Worm (Caenorhabditis elegans) whole organism, late embryonic: ENCODE measurements around the gene C44B7.5.

Experiments used
- C08G9.2 ChIP-seq: sonication (generic microtip); optimal IDR thresholded peaks from 2 replicates; lab custom pipeline; 2016; ENCODE audit warnings: mild to moderate bottlenecking, missing genetic modification characterization, moderate library complexity, missing compliant biosample characterization
- C38D4.7 ChIP-seq: fragments of 200-800 bp; sonication (Bioruptor generic); optimal IDR thresholded peaks from 2 replicates; lab custom pipeline; 2018; ENCODE audit warnings: mild to moderate bottlenecking, missing genetic modification characterization, moderate library complexity, missing compliant biosample characterization
- F13H6.1 ChIP-seq: sonication (generic microtip); optimal IDR thresholded peaks from 2 replicates; lab custom pipeline; 2016; ENCODE audit warnings: missing genetic modification characterization, missing compliant biosample characterization
- K09A11.1 ChIP-seq: sonication (generic microtip); optimal IDR thresholded peaks from 2 replicates; lab custom pipeline; 2017; ENCODE audit warnings: antibody characterized with exemption, mild to moderate bottlenecking, missing genetic modification characterization, missing compliant biosample characterization; ENCODE audit not compliant: insufficient read depth
- Y22D7AL.16 ChIP-seq: sonication (generic microtip); optimal IDR thresholded peaks from 2 replicates; lab custom pipeline; 2016; ENCODE audit warnings: missing genetic modification characterization, missing compliant biosample characterization
- ama-1 ChIP-seq: fragments of 150-350 bp; optimal IDR thresholded peaks from 2 replicates; lab custom pipeline; 2014
- ceh-18 ChIP-seq: sonication (generic microtip); optimal IDR thresholded peaks from 2 replicates; lab custom pipeline; 2016; ENCODE audit warnings: missing genetic modification characterization, missing compliant biosample characterization
- ceh-22 ChIP-seq: sonication (generic microtip); optimal IDR thresholded peaks from 2 replicates; lab custom pipeline; 2017; ENCODE audit warnings: missing biosample characterization, missing genetic modification characterization
- ceh-30 ChIP-seq: fragments of 150-350 bp; optimal IDR thresholded peaks from 2 replicates; lab custom pipeline; 2014; ENCODE audit warnings: missing biosample characterization, missing genetic modification characterization
- ceh-31 ChIP-seq: sonication (generic microtip); optimal IDR thresholded peaks from 2 replicates; lab custom pipeline; 2016; ENCODE audit warnings: missing genetic modification characterization, missing compliant biosample characterization
- ceh-48 ChIP-seq: sonication (generic microtip); optimal IDR thresholded peaks from 2 replicates; lab custom pipeline; 2016; ENCODE audit warnings: missing genetic modification characterization, inconsistent platforms, missing compliant biosample characterization
- ceh-9 ChIP-seq: sonication (generic microtip); optimal IDR thresholded peaks from 2 replicates; lab custom pipeline; 2016; ENCODE audit warnings: mild to moderate bottlenecking, missing genetic modification characterization, inconsistent platforms, missing compliant biosample characterization
- che-1 ChIP-seq: sonication (generic microtip); optimal IDR thresholded peaks from 2 replicates; lab custom pipeline; 2016; ENCODE audit warnings: mild to moderate bottlenecking, missing genetic modification characterization, missing compliant biosample characterization
- elt-2 ChIP-seq: sonication (generic microtip); optimal IDR thresholded peaks from 2 replicates; lab custom pipeline; 2016; ENCODE audit warnings: missing genetic modification reagents, missing genetic modification characterization, missing compliant biosample characterization
- elt-4 ChIP-seq: sonication (generic microtip); optimal IDR thresholded peaks from 2 replicates; lab custom pipeline; 2016; ENCODE audit warnings: missing genetic modification characterization, missing compliant biosample characterization
- eyg-1 ChIP-seq: sonication (generic microtip); optimal IDR thresholded peaks from 2 replicates; lab custom pipeline; 2016; ENCODE audit warnings: missing genotype, missing genetic modification characterization, missing compliant biosample characterization
- fax-1 ChIP-seq: sonication (generic microtip); optimal IDR thresholded peaks from 2 replicates; lab custom pipeline; 2016; ENCODE audit warnings: missing genotype, missing genetic modification characterization, missing compliant biosample characterization
- fkh-10 ChIP-seq: fragments of 150-350 bp; optimal IDR thresholded peaks from 2 replicates; lab custom pipeline; 2014; ENCODE audit warnings: missing biosample characterization, missing genetic modification reagents, missing genetic modification characterization
- fkh-6 ChIP-seq: sonication (generic microtip); optimal IDR thresholded peaks from 2 replicates; lab custom pipeline; 2016; ENCODE audit warnings: missing genetic modification characterization, missing compliant biosample characterization
- gmeb-2 ChIP-seq: sonication (generic microtip); optimal IDR thresholded peaks from 2 replicates; lab custom pipeline; 2016; ENCODE audit warnings: missing genetic modification characterization, inconsistent platforms, missing compliant biosample characterization
- hlh-13 ChIP-seq: fragments of 200-800 bp; sonication (Bioruptor generic); optimal IDR thresholded peaks from 2 replicates; lab custom pipeline; 2018; ENCODE audit warnings: mild to moderate bottlenecking, missing genetic modification characterization, missing compliant biosample characterization
- hlh-15 ChIP-seq: sonication (generic microtip); optimal IDR thresholded peaks from 2 replicates; lab custom pipeline; 2016; ENCODE audit warnings: missing genetic modification characterization, missing compliant biosample characterization
- hlh-30 ChIP-seq: sonication (generic microtip); optimal IDR thresholded peaks from 2 replicates; lab custom pipeline; 2017; ENCODE audit warnings: antibody characterized with exemption, missing genetic modification characterization, missing compliant biosample characterization; ENCODE audit not compliant: insufficient read depth
- hlh-8 ChIP-seq: sonication (generic microtip); optimal IDR thresholded peaks from 2 replicates; lab custom pipeline; 2016; ENCODE audit warnings: missing genotype, missing genetic modification characterization, missing compliant biosample characterization
- lim-6 ChIP-seq: sonication (generic microtip); optimal IDR thresholded peaks from 2 replicates; lab custom pipeline; 2016; ENCODE audit warnings: missing genetic modification characterization, missing compliant biosample characterization
- lin-11 ChIP-seq: fragments of 200-800 bp; sonication (Bioruptor generic); optimal IDR thresholded peaks from 2 replicates; lab custom pipeline; 2018; ENCODE audit warnings: mild to moderate bottlenecking, missing genetic modification characterization, missing compliant biosample characterization
- madf-2 ChIP-seq: sonication (generic microtip); optimal IDR thresholded peaks from 2 replicates; lab custom pipeline; 2017; ENCODE audit warnings: missing genetic modification characterization, missing compliant biosample characterization
- nfya-1 ChIP-seq: sonication (generic microtip); optimal IDR thresholded peaks from 2 replicates; lab custom pipeline; 2017; ENCODE audit warnings: missing genetic modification characterization, mild to moderate bottlenecking, missing compliant biosample characterization, antibody characterized with exemption, moderate library complexity
- nhr-11 ChIP-seq: fragments of 150-350 bp; optimal IDR thresholded peaks from 2 replicates; lab custom pipeline; 2014; ENCODE audit warnings: missing biosample characterization, missing genetic modification characterization
- nhr-232 ChIP-seq: sonication (generic microtip); optimal IDR thresholded peaks from 2 replicates; lab custom pipeline; 2016; ENCODE audit warnings: missing genetic modification characterization, missing compliant biosample characterization
- npax-4 ChIP-seq: sonication (generic microtip); optimal IDR thresholded peaks from 2 replicates; lab custom pipeline; 2016; ENCODE audit warnings: missing genetic modification characterization, missing compliant biosample characterization
- odd-2 ChIP-seq: sonication (generic microtip); optimal IDR thresholded peaks from 2 replicates; lab custom pipeline; 2017; ENCODE audit warnings: antibody characterized with exemption, mild to moderate bottlenecking, missing genetic modification characterization, missing compliant biosample characterization
- pag-3 ChIP-seq: sonication (generic microtip); optimal IDR thresholded peaks from 2 replicates; lab custom pipeline; 2016; ENCODE audit warnings: missing compliant biosample characterization, missing genetic modification characterization, borderline replicate concordance
- pat-9 ChIP-seq: fragments of 200-800 bp; sonication (Bioruptor generic); optimal IDR thresholded peaks from 2 replicates; lab custom pipeline; 2018; ENCODE audit warnings: mild to moderate bottlenecking, missing genetic modification characterization, moderate library complexity, missing compliant biosample characterization
- pax-1 ChIP-seq: fragments of 150-350 bp; optimal IDR thresholded peaks from 2 replicates; lab custom pipeline; 2014; ENCODE audit warnings: missing biosample characterization, missing genetic modification characterization
- pha-4 ChIP-seq: fragments of 150-350 bp; optimal IDR thresholded peaks from 2 replicates; lab custom pipeline; 2018; ENCODE audit warnings: missing biosample characterization, missing genetic modification reagents, missing genetic modification characterization
- pros-1 ChIP-seq: fragments of 150-350 bp; optimal IDR thresholded peaks from 2 replicates; lab custom pipeline; 2014; ENCODE audit warnings: missing biosample characterization, missing genetic modification reagents, missing genetic modification characterization
- ref-2 ChIP-seq: sonication (generic microtip); optimal IDR thresholded peaks from 2 replicates; lab custom pipeline; 2016; ENCODE audit warnings: missing genetic modification characterization, missing compliant biosample characterization
- rnt-1 ChIP-seq: sonication (generic microtip); optimal IDR thresholded peaks from 2 replicates; lab custom pipeline; 2016; ENCODE audit warnings: missing genetic modification characterization, missing compliant biosample characterization
- sdc-2 ChIP-seq: sonication (generic microtip); optimal IDR thresholded peaks from 2 replicates; lab custom pipeline; 2016; ENCODE audit warnings: missing genotype, missing genetic modification characterization, missing compliant biosample characterization
- sox-2 ChIP-seq: fragments of 200-800 bp; sonication (Bioruptor generic); IDR thresholded peaks from 2 replicates; pipeline ENCODE4 v1.3.6; 2022; ENCODE audit warnings: missing genetic modification reagents, missing genetic modification characterization, missing compliant biosample characterization
- sox-4 ChIP-seq: sonication (generic microtip); optimal IDR thresholded peaks from 2 replicates; lab custom pipeline; 2017; ENCODE audit warnings: mild to moderate bottlenecking, missing genetic modification characterization, inconsistent platforms, missing compliant biosample characterization
- tbx-2 ChIP-seq: sonication (generic microtip); optimal IDR thresholded peaks from 2 replicates; lab custom pipeline; 2016; ENCODE audit warnings: missing genetic modification characterization, missing compliant biosample characterization
- ttx-3 ChIP-seq: sonication (generic microtip); optimal IDR thresholded peaks from 2 replicates; lab custom pipeline; 2016; ENCODE audit warnings: missing genetic modification reagents, missing genetic modification characterization, missing compliant biosample characterization
- unc-3 ChIP-seq, 2 experiments: fragments of 200-800 bp in 1 of 2; sonication (Bioruptor generic) in 1 of 2; sonication (generic microtip) in 1 of 2; conservative IDR thresholded peaks in 1 of 2; optimal IDR thresholded peaks in 1 of 2; 2 replicates each; pipeline versions ENCODE4 v1.3.6 to Lab custom; 2016 to 2022; ENCODE audit warnings: missing compliant biosample characterization in 2 of 2, missing genetic modification characterization in 2 of 2, missing genetic modification reagents in 1 of 2
- unc-55 ChIP-seq: sonication (generic microtip); optimal IDR thresholded peaks from 2 replicates; lab custom pipeline; 2017; ENCODE audit warnings: missing biosample characterization, missing genetic modification reagents, missing genetic modification characterization
- unc-86 ChIP-seq: sonication (generic microtip); optimal IDR thresholded peaks from 2 replicates; lab custom pipeline; 2016; ENCODE audit warnings: missing genetic modification characterization, missing compliant biosample characterization
- zip-5 ChIP-seq: sonication (generic microtip); optimal IDR thresholded peaks from 2 replicates; lab custom pipeline; 2016; ENCODE audit warnings: missing genetic modification characterization, missing compliant biosample characterization
- ztf-16 ChIP-seq: sonication (generic microtip); optimal IDR thresholded peaks from 2 replicates; lab custom pipeline; 2017; ENCODE audit warnings: missing genetic modification characterization, missing compliant biosample characterization

The C44B7.5 gene

DNA sequence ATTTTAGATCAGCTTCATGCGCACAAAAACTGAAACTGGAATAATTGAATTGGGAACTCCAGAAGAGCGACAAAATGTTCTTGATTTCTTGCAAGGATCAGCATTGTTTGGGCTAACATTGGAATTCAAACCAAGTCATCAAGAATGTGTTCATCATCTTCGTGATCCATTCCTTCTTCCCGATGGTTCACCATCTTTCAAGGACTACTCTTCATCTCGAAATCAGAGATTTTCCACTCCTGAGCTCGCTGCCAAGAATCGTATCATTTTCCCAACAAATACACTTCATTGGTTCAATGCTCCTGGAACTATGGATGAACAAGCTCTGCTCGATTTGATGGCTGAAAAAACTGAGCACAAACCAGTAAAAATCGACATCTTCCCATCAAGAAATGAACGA lies 28.3 kb upstream of the C44B7.5 start:
- TF ChIP-seq ceh-31 (tag; lab: Kevin White, UChicago) (no peak), nhr-11 (no peak), Y22D7AL.16 (tag; lab: Kevin White, UChicago) (no peak), ztf-16 (tag; lab: Kevin White, UChicago) (no peak), ref-2 (no peak), che-1 (tag; lab: Kevin White, UChicago) (no peak), K09A11.1 (tag; lab: Kevin White, UChicago) (no peak), ttx-3 (no peak), hlh-13 (GFP tag; lab: Kevin White, UChicago) (no peak), zip-5 (tag; lab: Kevin White, UChicago) (no peak), npax-4 (tag; lab: Kevin White, UChicago) (no peak), gmeb-2 (no peak), tbx-2 (tag; lab: Kevin White, UChicago) (no peak), pax-1 (tag; lab: Kevin White, UChicago) (no peak), C38D4.7 (GFP tag; lab: Kevin White, UChicago) (no peak), ama-1 (lab: Kevin White, UChicago) (no peak), sox-2 (GFP tag; lab: Robert Waterston, UW) (no peak), odd-2 (tag; lab: Kevin White, UChicago) (no peak), F13H6.1 (no peak)

DNA sequence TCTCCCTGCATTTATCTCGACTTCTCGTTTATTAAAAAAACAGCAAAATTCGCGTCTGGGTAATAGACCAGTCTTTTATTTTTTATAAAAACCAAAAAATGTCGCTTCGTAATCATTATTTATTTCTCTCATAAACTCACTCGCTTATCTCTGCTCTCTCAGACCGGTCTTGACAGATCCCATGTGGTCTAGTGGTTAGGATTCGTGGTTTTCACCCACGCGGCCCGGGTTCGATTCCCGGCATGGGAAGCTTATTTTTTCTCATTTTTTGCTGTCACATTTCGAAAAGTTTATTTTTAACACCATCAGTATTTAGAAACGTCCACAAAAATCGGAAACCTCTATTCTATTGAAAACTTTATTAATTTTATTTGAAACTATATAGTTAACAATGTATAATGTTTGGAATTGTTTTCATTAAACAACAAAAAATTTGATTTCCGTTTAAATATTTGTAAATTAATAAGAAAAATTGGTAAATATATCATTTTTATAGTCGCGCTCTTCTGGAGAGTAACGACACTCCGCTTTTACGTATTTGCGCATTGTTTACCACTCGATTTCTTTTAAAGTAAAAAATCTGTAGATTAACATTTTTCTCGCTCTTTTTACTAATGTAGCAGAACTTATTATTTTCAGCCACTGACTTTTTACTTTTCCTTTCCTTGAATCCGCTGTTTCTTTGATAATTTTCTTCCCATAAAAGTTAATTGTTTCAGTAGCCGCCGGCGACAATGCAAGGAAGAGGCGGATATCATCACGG lies 25.8 kb upstream of the C44B7.5 start, which contains the start of gene hrpl-1:
TSS of gene hrpl-1 (plus strand) at position 713 of the 763 bp plus-strand sequence.
- TF ChIP-seq pax-1 (tag; lab: Kevin White, UChicago) = no peak
- TF ChIP-seq elt-2 (tag; lab: Kevin White, UChicago) = peak; percentile 9
- no peak for TF ChIP-seq unc-55 (GFP tag; lab: Kevin White, UChicago)
- TF ChIP-seq nfya-1 = no peak
- TF ChIP-seq unc-86 (tag; lab: Kevin White, UChicago) = no peak
- TF ChIP-seq elt-4 (tag; lab: Kevin White, UChicago) = no peak
- no peak for TF ChIP-seq fkh-6 (tag; lab: Kevin White, UChicago)
- TF ChIP-seq lin-11 (tag; lab: Kevin White, UChicago) = peak; percentile 1
- no peak for TF ChIP-seq F13H6.1
- no peak for TF ChIP-seq lim-6 (tag; lab: Kevin White, UChicago)
- TF ChIP-seq madf-2 (tag; lab: Kevin White, UChicago) = no peak
- no peak for TF ChIP-seq unc-3 (GFP tag; conservative IDR thresholded peaks at IDR 0.05; lab: Robert Waterston, UW)
- TF ChIP-seq unc-3 (tag; optimal IDR thresholded peaks at IDR 0.05; lab: Kevin White, UChicago) = no peak
- TF ChIP-seq fkh-10 (GFP tag; lab: Kevin White, UChicago) = no peak
- peak; percentile 45 for TF ChIP-seq sox-4 (tag; lab: Kevin White, UChicago)
- no peak for TF ChIP-seq pat-9
- TF ChIP-seq ceh-48 (tag; lab: Kevin White, UChicago) = no peak
- TF ChIP-seq ceh-9 (tag; lab: Kevin White, UChicago) = no peak
- no peak for TF ChIP-seq ceh-22 (tag; lab: Kevin White, UChicago)
- no peak for TF ChIP-seq odd-2 (tag; lab: Kevin White, UChicago)
- no peak for TF ChIP-seq ceh-18 (tag; lab: Kevin White, UChicago)
- TF ChIP-seq tbx-2 (tag; lab: Kevin White, UChicago) = peak; percentile 46
- TF ChIP-seq ceh-30 (tag; lab: Kevin White, UChicago) = no peak
- no peak for TF ChIP-seq pag-3 (tag; lab: Kevin White, UChicago)
- peak; percentile 30 for TF ChIP-seq nhr-232 (tag; lab: Kevin White, UChicago)
- TF ChIP-seq pros-1 = no peak
- peak; percentile 3 for TF ChIP-seq ztf-16 (tag; lab: Kevin White, UChicago)
- TF ChIP-seq fax-1 (tag; lab: Kevin White, UChicago) = peak; percentile 28
- no peak for TF ChIP-seq sdc-2
- TF ChIP-seq rnt-1 (tag; lab: Kevin White, UChicago) = no peak
- peak; percentile 22 for TF ChIP-seq hlh-15 (tag; lab: Kevin White, UChicago)
- no peak; the same call in 1 of the 2 replicates for TF ChIP-seq sox-2 (GFP tag; lab: Robert Waterston, UW)
- peak; percentile 19 for TF ChIP-seq C08G9.2 (tag; lab: Kevin White, UChicago)
- no peak for TF ChIP-seq pha-4 (tag; lab: Kevin White, UChicago)
- TF ChIP-seq C38D4.7 (GFP tag; lab: Kevin White, UChicago) = no peak
- TF ChIP-seq hlh-8 (tag; lab: Kevin White, UChicago) = no peak
- TF ChIP-seq hlh-30 = no peak
- TF ChIP-seq eyg-1 (tag; lab: Kevin White, UChicago) = no peak
- peak; percentile 5 for TF ChIP-seq K09A11.1 (tag; lab: Kevin White, UChicago)
